Worm (Caenorhabditis elegans) whole organism, L2 larva: Measurements from ENCODE around the gene ify-1.

Source experiments
- C34F6.9 ChIP-seq: fragments of 150-350 bp; optimal IDR thresholded peaks from 2 replicates; lab custom pipeline; 2014; ENCODE audit warnings: missing biosample characterization, missing genetic modification characterization
- F13H6.1 ChIP-seq: sonication (generic microtip); optimal IDR thresholded peaks from 2 replicates; lab custom pipeline; 2016; ENCODE audit warnings: missing genetic modification characterization, missing compliant biosample characterization
- ZK546.5 ChIP-seq: sonication (generic microtip); optimal IDR thresholded peaks from 2 replicates; lab custom pipeline; 2017; ENCODE audit warnings: missing biosample characterization, missing genetic modification characterization
- aly-2 ChIP-seq: fragments of 150-350 bp; optimal IDR thresholded peaks from 2 replicates; lab custom pipeline; 2014; ENCODE audit warnings: missing biosample characterization, missing genetic modification characterization
- blmp-1 ChIP-seq: sonication (generic microtip); optimal IDR thresholded peaks from 2 replicates; lab custom pipeline; 2017; ENCODE audit warnings: missing genetic modification characterization, mild to moderate bottlenecking, missing compliant biosample characterization, antibody characterized with exemption, moderate library complexity; ENCODE audit not compliant: insufficient read depth
- ceh-82 ChIP-seq: fragments of 150-350 bp; optimal IDR thresholded peaks from 2 replicates; lab custom pipeline; 2014; ENCODE audit warnings: missing biosample characterization, missing genetic modification characterization
- crh-2 ChIP-seq: sonication (generic microtip); optimal IDR thresholded peaks from 2 replicates; lab custom pipeline; 2017; ENCODE audit warnings: missing biosample characterization, missing genetic modification characterization
- dmd-4 ChIP-seq: sonication (generic microtip); optimal IDR thresholded peaks from 2 replicates; lab custom pipeline; 2017; ENCODE audit warnings: missing biosample characterization, missing genetic modification characterization
- fos-1 ChIP-seq: fragments of 150-350 bp; optimal IDR thresholded peaks from 2 replicates; lab custom pipeline; 2014; ENCODE audit warnings: missing biosample characterization, missing genetic modification characterization
- gmeb-1 ChIP-seq: fragments of 150-350 bp; optimal IDR thresholded peaks from 2 replicates; lab custom pipeline; 2014; ENCODE audit warnings: missing biosample characterization, missing genetic modification characterization
- lin-13 ChIP-seq: fragments of 150-350 bp; optimal IDR thresholded peaks from 2 replicates; lab custom pipeline; 2014; ENCODE audit warnings: missing biosample characterization, missing genetic modification reagents, missing genetic modification characterization
- lsy-2 ChIP-seq, 2 experiments: fragments of 150-350 bp in 1 of 2; sonication (generic microtip) in 1 of 2; optimal IDR thresholded peaks; 2 replicates each; lab custom pipeline; 2014 to 2017; ENCODE audit warnings: missing biosample characterization in 2 of 2, missing genetic modification characterization in 2 of 2
- mab-5 ChIP-seq: fragments of 150-350 bp; optimal IDR thresholded peaks from 2 replicates; lab custom pipeline; 2014; ENCODE audit warnings: missing biosample characterization, missing genetic modification characterization
- nhr-10 ChIP-seq: sonication (generic microtip); optimal IDR thresholded peaks from 2 replicates; lab custom pipeline; 2017; ENCODE audit warnings: missing biosample characterization, missing genetic modification characterization
- nhr-12 ChIP-seq: fragments of 150-350 bp; optimal IDR thresholded peaks from 2 replicates; lab custom pipeline; 2014; ENCODE audit warnings: missing biosample characterization, missing genetic modification characterization
- nhr-129 ChIP-seq: fragments of 150-350 bp; optimal IDR thresholded peaks from 2 replicates; lab custom pipeline; 2014; ENCODE audit warnings: missing biosample characterization, missing genetic modification characterization
- nhr-21 ChIP-seq: fragments of 150-350 bp; optimal IDR thresholded peaks from 2 replicates; lab custom pipeline; 2014; ENCODE audit warnings: missing biosample characterization, missing genetic modification characterization
- nhr-23 ChIP-seq: fragments of 150-350 bp; optimal IDR thresholded peaks from 2 replicates; lab custom pipeline; 2014; ENCODE audit warnings: missing biosample characterization, missing genetic modification reagents, missing genetic modification characterization
- nhr-25 ChIP-seq: fragments of 150-350 bp; sonication (generic microtip); optimal IDR thresholded peaks from 3 replicates; lab custom pipeline; 2014; ENCODE audit warnings: missing biosample characterization, missing genetic modification characterization
- nhr-6 ChIP-seq: fragments of 150-350 bp; optimal IDR thresholded peaks from 2 replicates; lab custom pipeline; 2014; ENCODE audit warnings: missing biosample characterization, missing genetic modification characterization
- nhr-77 ChIP-seq: fragments of 150-350 bp; optimal IDR thresholded peaks from 2 replicates; lab custom pipeline; 2014; ENCODE audit warnings: missing biosample characterization, missing genetic modification characterization
- sem-4 ChIP-seq: fragments of 150-350 bp; optimal IDR thresholded peaks from 2 replicates; lab custom pipeline; 2014; ENCODE audit warnings: missing biosample characterization, missing genetic modification reagents, missing genetic modification characterization
- skn-1 ChIP-seq: sonication (generic microtip); optimal IDR thresholded peaks from 2 replicates; lab custom pipeline; 2017; ENCODE audit warnings: missing biosample characterization, missing genetic modification characterization
- sma-3 ChIP-seq: sonication (generic microtip); optimal IDR thresholded peaks from 2 replicates; lab custom pipeline; 2016; ENCODE audit warnings: missing genetic modification reagents, missing genetic modification characterization, missing compliant biosample characterization
- sma-9 ChIP-seq, 2 experiments: fragments of 150-350 bp in 1 of 2; sonication (generic microtip) in 1 of 2; optimal IDR thresholded peaks; 2 replicates each; lab custom pipeline; 2014 to 2016; ENCODE audit warnings: missing genetic modification characterization in 2 of 2, mild to moderate bottlenecking in 1 of 2, missing biosample characterization in 1 of 2, missing compliant biosample characterization in 1 of 2, missing genetic modification reagents in 1 of 2, moderate library complexity in 1 of 2
- snpc-4 ChIP-seq: fragments of 150-350 bp; optimal IDR thresholded peaks from 2 replicates; lab custom pipeline; 2014; ENCODE audit warnings: missing biosample characterization, missing genetic modification characterization
- unc-62 ChIP-seq: fragments of 150-350 bp; optimal IDR thresholded peaks from 2 replicates; lab custom pipeline; 2014; ENCODE audit warnings: missing biosample characterization, missing genetic modification reagents, missing genetic modification characterization
- zag-1 ChIP-seq: fragments of 150-350 bp; optimal IDR thresholded peaks from 2 replicates; lab custom pipeline; 2014; ENCODE audit warnings: missing biosample characterization, missing genetic modification characterization
- ztf-1 ChIP-seq: fragments of 200-800 bp; sonication (Bioruptor generic); conservative IDR thresholded peaks from 2 replicates; pipeline ENCODE4 v1.3.6; 2022; ENCODE audit warnings: missing genetic modification characterization, missing compliant biosample characterization
- ztf-11 ChIP-seq: sonication (generic microtip); optimal IDR thresholded peaks from 2 replicates; lab custom pipeline; 2017; ENCODE audit warnings: missing biosample characterization, missing genetic modification characterization
- ztf-4 ChIP-seq: fragments of 150-350 bp; optimal IDR thresholded peaks from 2 replicates; lab custom pipeline; 2014; ENCODE audit warnings: missing biosample characterization, missing genetic modification characterization

The ify-1 gene

ce11 chrII:5032669-5033068 is 22.3 kb downstream of the ify-1 start (continued):
- TF ChIP-seq ztf-11 (tag; lab: Kevin White, UChicago): no peak
- no peak for TF ChIP-seq ztf-4 (tag; lab: Kevin White, UChicago)
- TF ChIP-seq F13H6.1 (tag; lab: Kevin White, UChicago): peak; percentile 70
- no peak for TF ChIP-seq ZK546.5 (tag; lab: Kevin White, UChicago)
- TF ChIP-seq gmeb-1 (tag; lab: Kevin White, UChicago): peak; percentile 54
- no peak for TF ChIP-seq aly-2 (tag; lab: Kevin White, UChicago)
- peak; percentile 34 for TF ChIP-seq C34F6.9
- no peak for TF ChIP-seq dmd-4 (tag; lab: Kevin White, UChicago)
- no peak for TF ChIP-seq nhr-10

ce11 chrII:5031612-5032011 is 23.4 kb downstream of the ify-1 start, which contains the start of gene wdr-83:
wdr-83 (minus strand) TSS chrII:5031712.
- TF ChIP-seq nhr-6 (tag; lab: Kevin White, UChicago) (no peak), ztf-1 (no peak), skn-1 (no peak), mab-5 (no peak), gmeb-1 (tag; lab: Kevin White, UChicago) (no peak), nhr-12 (tag; lab: Kevin White, UChicago) (no peak)

ce11 chrII:5027952-5028351 is 27.0 kb downstream of the ify-1 start:
- TF ChIP-seq gmeb-1 (tag; lab: Kevin White, UChicago): no peak

ce11 chrII:5022381-5022855 is 32.6 kb downstream of the ify-1 start, which contains the start of the genes nsy-1 and F59A6.13:
nsy-1 (plus strand) TSS chrII:5022757.
F59A6.13 (plus strand) TSS chrII:5022805.
- TF ChIP-seq sma-9 (GFP tag; optimal IDR thresholded peaks at IDR 0.05; lab: Kevin White, UChicago): peak; percentile 35
- TF ChIP-seq sma-9 (tag; optimal IDR thresholded peaks at IDR 0.05; lab: Kevin White, UChicago): no peak
- no peak for TF ChIP-seq ztf-11 (tag; lab: Kevin White, UChicago)
- peak; percentile 61 for TF ChIP-seq fos-1

- TF ChIP-seq blmp-1 (tag; lab: Kevin White, UChicago): peak; percentile 39
- TF ChIP-seq nhr-25 (tag; lab: Kevin White, UChicago): peak; percentile 60
- TF ChIP-seq sma-9 (GFP tag; optimal IDR thresholded peaks at IDR 0.05; lab: Kevin White, UChicago): no peak
- TF ChIP-seq sma-9 (tag; optimal IDR thresholded peaks at IDR 0.05; lab: Kevin White, UChicago): no peak
- TF ChIP-seq, all 48 proteins: peak for 2
Observed at ce11 chrII:5021518-5021917, 33.5 kb downstream of the ify-1 start.

DNA sequence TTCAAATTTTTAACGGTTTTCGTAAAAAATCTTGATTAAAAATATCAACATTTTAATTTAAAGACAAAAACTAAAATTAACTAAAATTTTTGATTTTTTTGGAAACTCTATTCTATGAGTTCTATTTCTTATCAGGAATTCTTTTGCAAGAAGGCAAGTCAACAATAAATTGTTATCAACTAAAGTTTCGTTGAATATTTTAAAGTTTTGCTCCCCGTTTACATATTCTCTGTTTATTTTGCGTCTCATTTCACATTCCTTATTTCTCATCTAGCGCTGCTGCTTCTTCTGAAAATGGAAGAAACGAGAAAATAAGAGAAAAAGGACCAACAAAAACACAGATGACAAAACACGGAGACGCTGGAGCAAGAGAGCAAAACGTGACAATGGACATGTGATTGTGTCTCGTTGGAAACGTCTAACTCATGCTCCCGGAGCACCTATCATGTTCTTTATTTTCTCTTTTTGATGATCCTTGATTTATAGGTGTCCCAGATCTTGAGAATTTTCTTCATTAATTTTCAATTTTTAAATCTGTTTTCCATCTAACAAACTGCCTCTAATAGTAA is 34.4 kb downstream of the ify-1 start:
- TF ChIP-seq nhr-23 (tag; lab: Kevin White, UChicago) (no peak), nhr-129 (peak; percentile 65), sma-9 (GFP tag; optimal IDR thresholded peaks at IDR 0.05; lab: Kevin White, UChicago) (no peak), sma-9 (tag; optimal IDR thresholded peaks at IDR 0.05; lab: Kevin White, UChicago) (no peak), fos-1 (peak; percentile 47), C34F6.9 (peak; percentile 33)

DNA sequence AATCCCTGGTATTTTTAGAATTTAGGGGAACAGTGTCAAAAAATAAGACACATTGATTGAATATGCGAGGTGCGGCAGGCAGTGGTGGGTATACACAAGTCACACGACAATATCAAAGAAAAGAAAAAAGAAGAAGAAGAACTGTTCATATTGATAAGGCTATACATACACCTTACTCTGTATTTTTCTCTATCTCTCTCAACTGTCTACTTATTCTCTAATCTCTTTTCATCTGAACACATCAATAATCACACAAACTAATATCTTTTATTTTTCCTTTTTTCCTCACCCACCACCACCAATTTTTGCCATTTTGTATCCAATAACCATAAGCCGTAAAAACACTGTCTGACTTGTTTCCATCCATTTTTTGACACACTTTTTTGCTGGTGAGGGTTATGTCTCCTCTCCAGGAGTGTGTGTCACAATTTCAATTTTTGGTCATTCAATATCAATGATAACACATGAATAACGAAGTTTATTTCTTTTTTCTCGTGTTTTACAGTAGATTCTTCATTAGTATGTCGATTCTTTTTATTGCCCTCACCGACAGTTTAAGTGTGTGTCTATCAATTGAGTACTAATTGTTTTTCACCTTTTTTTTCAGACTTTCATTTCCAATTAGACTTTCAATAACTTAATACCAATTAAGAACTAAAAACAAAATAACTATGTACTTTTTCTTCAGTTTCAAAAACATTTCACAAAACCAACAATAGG is 35.4 kb downstream of the ify-1 start:
- no peak for TF ChIP-seq ceh-82 (tag; lab: Kevin White, UChicago)
- TF ChIP-seq snpc-4: no peak
- no peak for TF ChIP-seq lin-13 (GFP tag; lab: Kevin White, UChicago)
- TF ChIP-seq nhr-12 (tag; lab: Kevin White, UChicago): no peak
- TF ChIP-seq skn-1: no peak
- TF ChIP-seq sem-4 (tag; lab: Kevin White, UChicago): peak; percentile 14
- no peak for TF ChIP-seq unc-62 (GFP tag; lab: Kevin White, UChicago)
- TF ChIP-seq nhr-21 (tag; lab: Kevin White, UChicago): peak; percentile 54
- TF ChIP-seq zag-1 (tag; lab: Kevin White, UChicago): no peak
- TF ChIP-seq nhr-129: peak; percentile 34
- peak; percentile 9 for TF ChIP-seq gmeb-1 (tag; lab: Kevin White, UChicago)
- TF ChIP-seq nhr-25 (tag; lab: Kevin White, UChicago): peak; percentile 67
- TF ChIP-seq blmp-1 (tag; lab: Kevin White, UChicago): peak; percentile 53
- TF ChIP-seq sma-9 (GFP tag; optimal IDR thresholded peaks at IDR 0.05; lab: Kevin White, UChicago): peak; percentile 62
- TF ChIP-seq sma-9 (tag; optimal IDR thresholded peaks at IDR 0.05; lab: Kevin White, UChicago): no peak
- TF ChIP-seq lsy-2 (tag; optimal IDR thresholded peaks at IDR 0.05; lab: Kevin White, UChicago): peak in 1 of 2 experiments; percentile 43
- TF ChIP-seq ZK546.5 (tag; lab: Kevin White, UChicago): no peak
- TF ChIP-seq sma-3 (GFP tag; lab: Kevin White, UChicago): peak; percentile 34
- TF ChIP-seq crh-2 (tag; lab: Kevin White, UChicago): peak; percentile 68
- no peak for TF ChIP-seq C34F6.9
- TF ChIP-seq fos-1: peak; percentile 79
- TF ChIP-seq nhr-77 (tag; lab: Kevin White, UChicago): no peak
